Fruit fly (Drosophila melanogaster) whole organism, prepupa: ENCODE results near the gene CG42507.

Source experiments
- CG10669 ChIP-seq: fragments of 200-800 bp; sonication (Bioruptor generic); optimal IDR thresholded peaks from 3 replicates; lab custom pipeline; 2018; ENCODE audit warnings: missing biosample characterization, mild to moderate bottlenecking, missing genetic modification characterization, moderate library complexity
- CG11294 ChIP-seq: fragments of 200-800 bp; sonication (Bioruptor generic); IDR thresholded peaks from 2 replicates; pipeline ENCODE4 v1.3.6; 2022; ENCODE audit warnings: missing biosample characterization, missing genetic modification characterization
- CG11762 ChIP-seq: fragments of 200-800 bp; sonication (Bioruptor generic); optimal IDR thresholded peaks from 3 replicates; lab custom pipeline; 2016; ENCODE audit warnings: missing biosample characterization, missing genetic modification characterization; ENCODE audit not compliant: insufficient read depth
- CG11902 ChIP-seq: fragments of 200-800 bp; sonication (Bioruptor generic); optimal IDR thresholded peaks from 3 replicates; lab custom pipeline; 2016; ENCODE audit warnings: missing biosample characterization, missing genetic modification characterization
- CG15336 ChIP-seq: fragments of 200-800 bp; sonication (Bioruptor generic); IDR thresholded peaks from 2 replicates; pipeline ENCODE4 v1.3.6; 2022; ENCODE audit warnings: missing biosample characterization, missing genetic modification characterization
- CG1621 ChIP-seq: fragments of 200-800 bp; sonication (Bioruptor generic); optimal IDR thresholded peaks from 3 replicates; lab custom pipeline; 2018; ENCODE audit warnings: missing biosample characterization, mild to moderate bottlenecking, missing genetic modification characterization
- CG16779 ChIP-seq: fragments of 200-800 bp; sonication (Bioruptor generic); optimal IDR thresholded peaks from 3 replicates; lab custom pipeline; 2017; ENCODE audit warnings: missing biosample characterization, mild to moderate bottlenecking, missing genetic modification characterization
- CG3919 ChIP-seq: fragments of 200-800 bp; sonication (Bioruptor generic); optimal IDR thresholded peaks from 3 replicates; lab custom pipeline; 2016; ENCODE audit warnings: missing biosample characterization, missing genetic modification characterization
- CG6163 ChIP-seq: fragments of 200-800 bp; sonication (Bioruptor generic); IDR thresholded peaks from 3 replicates; pipeline ENCODE4 v1.3.6; 2022; ENCODE audit warnings: missing biosample characterization, missing genetic modification characterization
- CG6276 ChIP-seq: fragments of 200-800 bp; sonication (Bioruptor generic); optimal IDR thresholded peaks from 2 replicates; lab custom pipeline; 2017; ENCODE audit warnings: missing biosample characterization, mild to moderate bottlenecking, missing genetic modification characterization
- CG6792 ChIP-seq: fragments of 200-800 bp; sonication (Bioruptor generic); optimal IDR thresholded peaks from 3 replicates; lab custom pipeline; 2016; ENCODE audit warnings: missing biosample characterization, missing genetic modification characterization
- CG6808 ChIP-seq: fragments of 200-800 bp; sonication (Bioruptor generic); optimal IDR thresholded peaks from 3 replicates; lab custom pipeline; 2017; ENCODE audit warnings: missing biosample characterization, missing genetic modification characterization, mild to moderate bottlenecking, moderate library complexity, missing genetic modification reagents
- CG6854 ChIP-seq: fragments of 200-800 bp; sonication (Bioruptor generic); optimal IDR thresholded peaks from 2 replicates; lab custom pipeline; 2017; ENCODE audit warnings: missing biosample characterization, mild to moderate bottlenecking, missing genetic modification characterization
- CG8119 ChIP-seq: fragments of 200-800 bp; sonication (Bioruptor generic); IDR thresholded peaks from 3 replicates; pipeline ENCODE4 v1.3.6; 2022; ENCODE audit warnings: missing biosample characterization, missing genetic modification characterization
- CG8319 ChIP-seq: fragments of 200-800 bp; sonication (Bioruptor generic); optimal IDR thresholded peaks from 3 replicates; lab custom pipeline; 2016; ENCODE audit warnings: missing biosample characterization, missing genetic modification characterization
- CG8632 ChIP-seq: fragments of 200-800 bp; sonication (Bioruptor generic); optimal IDR thresholded peaks from 3 replicates; lab custom pipeline; 2016; ENCODE audit warnings: missing biosample characterization, missing genetic modification characterization
- CG9139 ChIP-seq: fragments of 200-800 bp; sonication (Bioruptor generic); optimal IDR thresholded peaks from 3 replicates; lab custom pipeline; 2017; ENCODE audit warnings: missing biosample characterization, mild to moderate bottlenecking, missing genetic modification characterization
- Eip75B ChIP-seq: fragments of 200-800 bp; sonication (Bioruptor generic); optimal IDR thresholded peaks from 3 replicates; lab custom pipeline; 2016; ENCODE audit warnings: missing biosample characterization, missing genetic modification characterization
- Eip78C ChIP-seq: fragments of 200-800 bp; sonication (Bioruptor generic); peaks from one replicate; lab custom pipeline; 2016; ENCODE audit warnings: missing biosample characterization, missing genetic modification characterization
- Eip93F ChIP-seq: fragments of 200-800 bp; sonication (Bioruptor generic); optimal IDR thresholded peaks from 2 replicates; lab custom pipeline; 2016; ENCODE audit warnings: missing biosample characterization, mild to moderate bottlenecking, missing genetic modification characterization
- Gug ChIP-seq: fragments of 200-800 bp; sonication (Bioruptor generic); IDR thresholded peaks from 2 replicates; pipeline ENCODE4 v1.3.6; 2022; ENCODE audit warnings: missing biosample characterization, missing genetic modification characterization
- Hr38 ChIP-seq: sonication (Bioruptor generic); optimal IDR thresholded peaks from 2 replicates; lab custom pipeline; 2016; ENCODE audit warnings: missing biosample characterization, missing genetic modification characterization
- Hr39 ChIP-seq: fragments of 200-800 bp; sonication (Bioruptor generic); optimal IDR thresholded peaks from 2 replicates; lab custom pipeline; 2016; ENCODE audit warnings: missing biosample characterization, missing genetic modification characterization
- Lpt ChIP-seq: fragments of 200-800 bp; sonication (Bioruptor generic); optimal IDR thresholded peaks from 3 replicates; lab custom pipeline; 2016; ENCODE audit warnings: missing biosample characterization, missing genetic modification characterization
- OdsH ChIP-seq: fragments of 200-800 bp; sonication (Bioruptor generic); optimal IDR thresholded peaks from 3 replicates; lab custom pipeline; 2016; ENCODE audit warnings: missing biosample characterization, missing genetic modification characterization
- Smox ChIP-seq: fragments of 200-800 bp; sonication (Bioruptor generic); optimal IDR thresholded peaks from 3 replicates; lab custom pipeline; 2016; ENCODE audit warnings: missing biosample characterization, missing genetic modification characterization
- Sox102F ChIP-seq: fragments of 200-800 bp; sonication (Bioruptor generic); optimal IDR thresholded peaks from 2 replicates; lab custom pipeline; 2016; ENCODE audit warnings: missing biosample characterization, mild to moderate bottlenecking, missing genetic modification characterization
- Sox14 ChIP-seq: fragments of 200-800 bp; sonication (Bioruptor generic); optimal IDR thresholded peaks from 3 replicates; lab custom pipeline; 2016; ENCODE audit warnings: missing biosample characterization, missing genetic modification characterization
- Sox15 ChIP-seq: fragments of 200-800 bp; sonication (Bioruptor generic); optimal IDR thresholded peaks from 3 replicates; lab custom pipeline; 2016; ENCODE audit warnings: missing biosample characterization, missing genetic modification characterization
- achi ChIP-seq: fragments of 200-800 bp; sonication (Bioruptor generic); optimal IDR thresholded peaks from 3 replicates; lab custom pipeline; 2016; ENCODE audit warnings: missing biosample characterization, missing genetic modification characterization
- dsx ChIP-seq: fragments of 200-800 bp; optimal IDR thresholded peaks from 3 replicates; lab custom pipeline; 2019; ENCODE audit warnings: missing biosample characterization, mild to moderate bottlenecking, missing genetic modification characterization, moderate library complexity; ENCODE audit not compliant: poor library complexity, severe bottlenecking
- eg ChIP-seq: fragments of 200-800 bp; sonication (Bioruptor generic); IDR thresholded peaks from 3 replicates; pipeline ENCODE4 v1.3.6; 2022; ENCODE audit warnings: missing biosample characterization, missing genetic modification characterization
- esn ChIP-seq: fragments of 200-800 bp; sonication (Bioruptor generic); optimal IDR thresholded peaks from 2 replicates; lab custom pipeline; 2016; ENCODE audit warnings: missing biosample characterization, mild to moderate bottlenecking, missing genetic modification characterization, moderate library complexity
- fd85E ChIP-seq: fragments of 200-800 bp; sonication (Bioruptor generic); optimal IDR thresholded peaks from 3 replicates; lab custom pipeline; 2016; ENCODE audit warnings: missing biosample characterization, missing genetic modification characterization
- fkh ChIP-seq: fragments of 200-800 bp; sonication (Bioruptor generic); optimal IDR thresholded peaks from 3 replicates; lab custom pipeline; 2017; ENCODE audit warnings: missing biosample characterization, mild to moderate bottlenecking, missing genetic modification characterization, moderate library complexity
- lz ChIP-seq: fragments of 200-800 bp; sonication (Bioruptor generic); optimal IDR thresholded peaks from 3 replicates; lab custom pipeline; 2016; ENCODE audit warnings: missing biosample characterization, missing genetic modification characterization
- net ChIP-seq: fragments of 200-800 bp; sonication (Bioruptor generic); optimal IDR thresholded peaks from 3 replicates; lab custom pipeline; 2016; ENCODE audit warnings: missing biosample characterization, missing genetic modification characterization
- ss ChIP-seq, 2 experiments: fragments of 200-800 bp; sonication (Bioruptor generic); optimal IDR thresholded peaks; 2 replicates in 1 of 2; 3 replicates in 1 of 2; lab custom pipeline; 2017 to 2018; ENCODE audit warnings: mild to moderate bottlenecking in 2 of 2, missing biosample characterization in 2 of 2, missing genetic modification characterization in 2 of 2, moderate library complexity in 1 of 2
- svp ChIP-seq: fragments of 200-800 bp; sonication (Bioruptor generic); peaks from one replicate; lab custom pipeline; 2016; ENCODE audit warnings: missing biosample characterization, missing genetic modification characterization
- vri ChIP-seq: fragments of 200-800 bp; sonication (Bioruptor generic); optimal IDR thresholded peaks from 3 replicates; lab custom pipeline; 2016; ENCODE audit warnings: missing biosample characterization, mild to moderate bottlenecking, missing genetic modification characterization

The CG42507 gene

DNA sequence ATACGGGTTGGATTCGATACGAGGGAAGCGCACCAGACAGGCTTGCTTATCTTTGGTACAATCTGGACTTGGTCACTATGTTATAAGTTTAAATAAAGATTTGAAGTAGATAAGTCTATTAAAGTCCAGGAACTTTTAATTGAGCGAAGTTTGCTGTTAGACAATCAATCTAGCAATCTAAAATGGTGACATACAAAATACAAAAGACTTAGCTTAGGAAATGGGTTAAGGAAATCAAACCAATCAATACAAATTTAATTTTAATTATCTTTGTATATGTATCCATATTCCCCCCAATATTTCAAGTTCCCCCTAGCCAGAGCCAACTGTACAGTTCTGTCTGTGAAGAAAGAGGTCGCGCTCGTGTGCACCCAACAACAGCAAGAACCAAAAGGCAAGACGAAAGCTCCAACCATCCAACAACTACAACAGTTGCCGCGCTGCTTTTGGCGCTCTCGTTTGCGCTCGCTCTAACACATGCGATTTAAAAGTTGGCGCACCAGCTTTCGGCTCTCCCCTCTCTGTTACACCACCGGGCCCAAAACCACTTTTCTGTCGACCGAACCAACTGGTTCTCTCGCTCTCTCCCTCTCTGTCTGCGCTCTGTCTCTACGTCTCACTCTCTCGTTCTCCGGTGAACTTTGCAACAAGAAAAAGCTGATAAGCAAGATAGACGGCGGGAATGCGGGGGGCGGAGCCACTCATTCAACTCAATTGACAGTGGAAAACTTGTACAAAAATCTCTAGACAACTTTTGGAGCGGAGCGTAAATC, 1.6 kb downstream of the CG42507 start (continued):
- TF ChIP-seq CG10669 (GFP tag; lab: Kevin White, UChicago) (peak; percentile 85), CG3919 (GFP tag; lab: Kevin White, UChicago) (peak; percentile 88), Lpt (GFP tag; lab: Kevin White, UChicago) (peak; percentile 72), CG1621 (tag; lab: Kevin White, UChicago) (peak; percentile 65), CG11294 (GFP tag; lab: Robert Waterston, UW) (peak; percentile 85), CG16779 (tag; lab: Kevin White, UChicago) (peak; percentile 59), CG6808 (peak; percentile 84), achi (GFP tag; lab: Kevin White, UChicago) (peak; percentile 90), CG8319 (GFP tag; lab: Kevin White, UChicago) (peak; percentile 85), fd85E (GFP tag; lab: Kevin White, UChicago) (peak; percentile 54), Smox (peak; percentile 88), Sox102F (GFP tag; lab: Kevin White, UChicago) (peak; percentile 56), CG6854 (GFP tag; lab: Kevin White, UChicago) (peak; percentile 76), Gug (GFP tag; lab: Robert Waterston, UW) (peak; percentile 78), OdsH (GFP tag; lab: Kevin White, UChicago) (peak; percentile 93), Sox15 (GFP tag; lab: Kevin White, UChicago) (peak; percentile 87)
- TF ChIP-seq, all 60 proteins: peak for 56

dm6 chr3L:14755046-14755643, 2.6 kb downstream of the CG42507 start:
- TF ChIP-seq CG3919 (GFP tag; lab: Kevin White, UChicago) (peak; percentile 23), achi (GFP tag; lab: Kevin White, UChicago) (no peak), fd85E (GFP tag; lab: Kevin White, UChicago) (peak; percentile 74), CG6276 (GFP tag; lab: Kevin White, UChicago) (peak; percentile 44), CG6163 (GFP tag; lab: Robert Waterston, UW) (peak; percentile 71), CG6854 (GFP tag; lab: Kevin White, UChicago) (peak; percentile 8), Hr38 (GFP tag; lab: Kevin White, UChicago) (no peak), CG6808 (peak; percentile 63), Eip75B (GFP tag; lab: Kevin White, UChicago) (peak; percentile 42), CG6792 (GFP tag; lab: Kevin White, UChicago) (peak; percentile 5), eg (GFP tag; lab: Robert Waterston, UW) (peak; percentile 73; the same call in 2 of the 3 replicates), CG8119 (GFP tag; lab: Robert Waterston, UW) (peak; percentile 22; the same call in 1 of the 3 replicates), CG15336 (GFP tag; lab: Robert Waterston, UW) (0 out of 2 replicates have a peak, but pooled peaks have one; percentile 32), vri (GFP tag; lab: Kevin White, UChicago) (peak; percentile 59), Lpt (GFP tag; lab: Kevin White, UChicago) (peak; percentile 38), dsx (GFP tag; lab: Kevin White, UChicago) (peak; percentile 54), Eip93F (GFP tag; lab: Kevin White, UChicago) (no peak), ss (GFP tag; optimal IDR thresholded peaks at IDR 0.05; lab: Kevin White, UChicago) (peak; percentile 74 to 80), CG11762 (peak; percentile 5), Eip78C (peak; percentile 80), CG8632 (GFP tag; lab: Kevin White, UChicago) (peak; percentile 4), net (GFP tag; lab: Kevin White, UChicago) (peak; percentile 28), Gug (GFP tag; lab: Robert Waterston, UW) (no peak), fkh (peak; percentile 29), Hr39 (GFP tag; lab: Kevin White, UChicago) (no peak), CG11902 (GFP tag; lab: Kevin White, UChicago) (no peak), CG1621 (tag; lab: Kevin White, UChicago) (no peak), CG9139 (GFP tag; lab: Kevin White, UChicago) (peak; percentile 69), esn (GFP tag; lab: Kevin White, UChicago) (peak; percentile 21), CG11294 (GFP tag; lab: Robert Waterston, UW) (no peak), svp (GFP tag; lab: Kevin White, UChicago) (peak; percentile 99), Sox14 (GFP tag; lab: Kevin White, UChicago) (peak; percentile 24), lz (GFP tag; lab: Kevin White, UChicago) (no peak)
